Worm (Caenorhabditis elegans): ENCODE measurements around the gene C06A8.8.

DNA sequence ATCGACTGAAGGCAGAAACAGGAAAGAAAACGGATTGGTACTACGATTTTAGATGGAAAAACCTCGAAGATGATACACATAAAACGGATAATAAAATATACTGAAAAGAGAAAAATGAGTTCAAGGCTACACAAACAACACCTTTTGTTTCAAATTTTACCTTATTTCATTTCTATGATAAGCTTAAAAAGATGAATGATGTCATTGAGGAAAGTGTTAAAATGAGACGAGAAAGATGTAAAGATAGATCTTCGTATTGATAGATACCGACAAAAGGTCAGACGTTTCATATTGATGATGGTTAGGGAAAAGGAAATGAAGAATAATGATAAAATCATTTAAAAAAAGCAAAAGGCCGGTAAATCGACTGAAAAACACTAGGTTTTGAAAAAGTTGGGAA, 17.8 kb upstream of the C06A8.8 start:
- TF ChIP-seq F13C5.2 (tag; optimal IDR thresholded peaks at IDR 0.05) (no peak), tbx-37 (GFP tag; conservative IDR thresholded peaks at IDR 0.05) (no peak), pes-1 (GFP tag; IDR thresholded peaks at IDR 0.05) (no peak), ceh-13 (GFP tag; optimal IDR thresholded peaks at IDR 0.05) (no peak), scrt-1 (GFP tag; IDR thresholded peaks at IDR 0.05) (no peak), aly-1 (tag; optimal IDR thresholded peaks at IDR 0.05) (no peak), hmbx-1 (tag; optimal IDR thresholded peaks at IDR 0.05) (no peak)
